Fruit fly (Drosophila melanogaster) whole organism, embryonic: ENCODE measurements around the gene bb8.

ENCODE experiments used
- Atf6 ChIP-seq: fragments of 200-800 bp; sonication (Bioruptor generic); IDR thresholded peaks from 2 replicates; pipeline ENCODE4 v1.3.6; 2022; ENCODE audit warnings: missing biosample characterization, missing genetic modification characterization
- CG10274 ChIP-seq: fragments of 200-800 bp; sonication (Bioruptor generic); optimal IDR thresholded peaks from 3 replicates; lab custom pipeline; 2017; ENCODE audit warnings: missing biosample characterization, mild to moderate bottlenecking, missing genetic modification characterization
- CG10366 ChIP-seq: fragments of 200-800 bp; sonication (Bioruptor generic); IDR thresholded peaks from 2 replicates; pipeline ENCODE4 v1.3.6; 2022; ENCODE audit warnings: missing biosample characterization, missing genetic modification characterization
- CG10462 ChIP-seq: fragments of 200-800 bp; sonication (Bioruptor generic); optimal IDR thresholded peaks from 2 replicates; lab custom pipeline; 2016; ENCODE audit warnings: missing biosample characterization, missing genetic modification characterization
- CG11398 ChIP-seq: fragments of 200-800 bp; sonication (Bioruptor generic); optimal IDR thresholded peaks from 2 replicates; lab custom pipeline; 2016; ENCODE audit warnings: missing biosample characterization, missing genetic modification characterization
- CG11695 ChIP-seq: fragments of 200-800 bp; sonication (Bioruptor generic); IDR thresholded peaks from 3 replicates; pipeline ENCODE4 v1.3.6; 2022; ENCODE audit warnings: missing biosample characterization, missing genetic modification characterization
- CG11723 ChIP-seq: fragments of 200-800 bp; sonication (Bioruptor generic); optimal IDR thresholded peaks from 2 replicates; lab custom pipeline; 2017; ENCODE audit warnings: missing biosample characterization, mild to moderate bottlenecking, missing genetic modification characterization
- CG12071 ChIP-seq: fragments of 200-800 bp; sonication (Bioruptor generic); optimal IDR thresholded peaks from 3 replicates; lab custom pipeline; 2018; ENCODE audit warnings: missing biosample characterization, mild to moderate bottlenecking, missing genetic modification characterization
- CG12942 ChIP-seq: fragments of 200-800 bp; sonication (Bioruptor generic); optimal IDR thresholded peaks from 3 replicates; lab custom pipeline; 2016; ENCODE audit warnings: missing biosample characterization, missing genetic modification characterization
- CG13424 ChIP-seq: fragments of 200-800 bp; sonication (Bioruptor generic); optimal IDR thresholded peaks from 2 replicates; lab custom pipeline; 2019; ENCODE audit warnings: missing biosample characterization, mild to moderate bottlenecking, missing genetic modification characterization, moderate library complexity
- CG13894 ChIP-seq: fragments of 200-800 bp; sonication (Bioruptor generic); optimal IDR thresholded peaks from 3 replicates; lab custom pipeline; 2018; ENCODE audit warnings: missing biosample characterization, mild to moderate bottlenecking, missing genetic modification characterization, moderate library complexity
- CG14667 ChIP-seq: fragments of 200-800 bp; sonication (Bioruptor generic); IDR thresholded peaks from 2 replicates; pipeline ENCODE4 v1.3.6; 2022; ENCODE audit warnings: missing biosample characterization, missing genetic modification characterization
- CG1603 ChIP-seq: fragments of 200-800 bp; sonication (Bioruptor generic); optimal IDR thresholded peaks from 2 replicates; lab custom pipeline; 2019; ENCODE audit warnings: missing biosample characterization, mild to moderate bottlenecking, missing genetic modification characterization, moderate library complexity
- CG17385 ChIP-seq: fragments of 200-800 bp; sonication (Bioruptor generic); optimal IDR thresholded peaks from 3 replicates; lab custom pipeline; 2018; ENCODE audit warnings: missing biosample characterization, mild to moderate bottlenecking, missing genetic modification characterization
- CG17612 ChIP-seq: fragments of 200-800 bp; sonication (Bioruptor generic); IDR thresholded peaks from 2 replicates; pipeline ENCODE4 v1.3.6; 2022; ENCODE audit warnings: missing biosample characterization, missing genetic modification characterization
- CG18764 ChIP-seq: fragments of 200-800 bp; sonication (Bioruptor generic); optimal IDR thresholded peaks from 3 replicates; lab custom pipeline; 2016; ENCODE audit warnings: missing biosample characterization, missing genetic modification characterization
- CG2116 ChIP-seq: fragments of 200-800 bp; sonication (Bioruptor generic); optimal IDR thresholded peaks from 3 replicates; lab custom pipeline; 2018; ENCODE audit warnings: missing biosample characterization, mild to moderate bottlenecking, missing genetic modification characterization
- CG2202 ChIP-seq: fragments of 200-800 bp; sonication (Bioruptor generic); optimal IDR thresholded peaks from 2 replicates; lab custom pipeline; 2018; ENCODE audit warnings: missing biosample characterization, mild to moderate bottlenecking, missing genetic modification characterization
- CG34376 ChIP-seq: fragments of 200-800 bp; sonication (Bioruptor generic); optimal IDR thresholded peaks from 2 replicates; lab custom pipeline; 2018; ENCODE audit warnings: missing biosample characterization, mild to moderate bottlenecking, missing genetic modification characterization
- CG3726 ChIP-seq: fragments of 200-800 bp; sonication (Bioruptor generic); IDR thresholded peaks from 3 replicates; pipeline ENCODE4, ENCODE4 v1.3.6; 2022; ENCODE audit warnings: missing biosample characterization, missing genetic modification characterization
- CG4730 ChIP-seq: fragments of 200-800 bp; sonication (Bioruptor generic); IDR thresholded peaks from 2 replicates; pipeline ENCODE4 v1.3.6; 2022; ENCODE audit warnings: missing biosample characterization, missing genetic modification characterization
- CG5180 ChIP-seq: fragments of 200-800 bp; sonication (Bioruptor generic); optimal IDR thresholded peaks from 3 replicates; lab custom pipeline; 2017; ENCODE audit warnings: missing biosample characterization, missing genetic modification characterization, mild to moderate bottlenecking, moderate library complexity, missing genetic modification reagents
- CG9817 ChIP-seq: fragments of 200-800 bp; sonication (Bioruptor generic); optimal IDR thresholded peaks from 2 replicates; lab custom pipeline; 2018; ENCODE audit warnings: missing biosample characterization, mild to moderate bottlenecking, missing genetic modification characterization, moderate library complexity
- CG9876 ChIP-seq: fragments of 200-800 bp; sonication (Bioruptor generic); optimal IDR thresholded peaks from 2 replicates; lab custom pipeline; 2016; ENCODE audit warnings: missing biosample characterization, missing genetic modification characterization
- Deaf1 ChIP-seq: fragments of 200-800 bp; optimal IDR thresholded peaks from 3 replicates; lab custom pipeline; 2019; ENCODE audit warnings: missing biosample characterization, mild to moderate bottlenecking, missing genetic modification characterization, moderate library complexity
- Doc2 ChIP-seq: fragments of 200-800 bp; sonication (Bioruptor generic); IDR thresholded peaks from 2 replicates; pipeline ENCODE4 v1.3.6; 2022; ENCODE audit warnings: missing biosample characterization, missing genetic modification characterization
- Dref ChIP-seq: fragments of 200-800 bp; sonication (Bioruptor generic); IDR thresholded peaks from 2 replicates; pipeline ENCODE4 v1.3.6; 2022; ENCODE audit warnings: missing biosample characterization, missing genetic modification characterization
- Drgx ChIP-seq: fragments of 200-800 bp; sonication (Bioruptor generic); IDR thresholded peaks from 2 replicates; pipeline ENCODE4 v1.3.6; 2022; ENCODE audit warnings: missing biosample characterization, missing genetic modification characterization
- H2.0 ChIP-seq: fragments of 200-800 bp; sonication (Bioruptor generic); IDR thresholded peaks from 2 replicates; pipeline ENCODE4 v1.3.6; 2022; ENCODE audit warnings: missing biosample characterization, missing genetic modification characterization
- HmgD ChIP-seq: fragments of 200-800 bp; sonication (Bioruptor generic); optimal IDR thresholded peaks from 3 replicates; lab custom pipeline; 2016; ENCODE audit warnings: missing biosample characterization, missing genetic modification characterization
- Hsf ChIP-seq: fragments of 200-800 bp; sonication (Bioruptor generic); optimal IDR thresholded peaks from 3 replicates; lab custom pipeline; 2016; ENCODE audit warnings: missing biosample characterization, missing genetic modification characterization
- Lim3 ChIP-seq: fragments of 200-800 bp; sonication (Bioruptor generic); IDR thresholded peaks from 2 replicates; pipeline ENCODE4 v1.3.6; 2022; ENCODE audit warnings: missing biosample characterization, missing genetic modification characterization
- NC2β ChIP-seq: fragments of 200-800 bp; sonication (Bioruptor generic); optimal IDR thresholded peaks from 2 replicates; lab custom pipeline; 2016; ENCODE audit warnings: missing biosample characterization, missing genetic modification characterization
- Nf-YB ChIP-seq: fragments of 200-800 bp; sonication (Bioruptor generic); optimal IDR thresholded peaks from 3 replicates; lab custom pipeline; 2019; ENCODE audit warnings: missing biosample characterization, mild to moderate bottlenecking, missing genetic modification characterization, moderate library complexity
- PHDP ChIP-seq: fragments of 200-800 bp; sonication (Bioruptor generic); optimal IDR thresholded peaks from 3 replicates; lab custom pipeline; 2018; ENCODE audit warnings: missing biosample characterization, mild to moderate bottlenecking, missing genetic modification characterization, moderate library complexity
- Sry-β ChIP-seq: fragments of 200-800 bp; sonication (Bioruptor generic); optimal IDR thresholded peaks from 2 replicates; lab custom pipeline; 2018; ENCODE audit warnings: missing biosample characterization, mild to moderate bottlenecking, missing genetic modification characterization, moderate library complexity
- ac ChIP-seq: fragments of 200-800 bp; sonication (Bioruptor generic); optimal IDR thresholded peaks from 3 replicates; lab custom pipeline; 2017; ENCODE audit warnings: missing biosample characterization, mild to moderate bottlenecking, missing genetic modification characterization
- caup ChIP-seq: fragments of 200-800 bp; sonication (Bioruptor generic); optimal IDR thresholded peaks from 3 replicates; lab custom pipeline; 2017; ENCODE audit warnings: missing biosample characterization, mild to moderate bottlenecking, missing genetic modification characterization, moderate library complexity; ENCODE audit not compliant: severe bottlenecking
- exex ChIP-seq: fragments of 200-800 bp; sonication (Bioruptor generic); optimal IDR thresholded peaks from 4 replicates; lab custom pipeline; 2018; ENCODE audit warnings: missing biosample characterization, mild to moderate bottlenecking, missing genetic modification characterization, moderate library complexity
- fu2 ChIP-seq: fragments of 200-800 bp; sonication (Bioruptor generic); optimal IDR thresholded peaks from 2 replicates; lab custom pipeline; 2016; ENCODE audit warnings: missing biosample characterization, missing genetic modification characterization
- pb ChIP-seq: fragments of 200-800 bp; sonication (Bioruptor generic); optimal IDR thresholded peaks from 3 replicates; lab custom pipeline; 2016; ENCODE audit warnings: missing biosample characterization, missing genetic modification characterization
- pfk ChIP-seq: fragments of 200-800 bp; sonication (Bioruptor generic); optimal IDR thresholded peaks from 2 replicates; lab custom pipeline; 2018; ENCODE audit warnings: missing biosample characterization, mild to moderate bottlenecking, missing genetic modification characterization, moderate library complexity
- pum ChIP-seq: fragments of 200-800 bp; sonication (Bioruptor generic); optimal IDR thresholded peaks from 2 replicates; lab custom pipeline; 2016; ENCODE audit warnings: missing biosample characterization, missing genetic modification characterization
- ro ChIP-seq: fragments of 200-800 bp; sonication (Bioruptor generic); IDR thresholded peaks from 2 replicates; pipeline ENCODE4 v1.3.6; 2022; ENCODE audit warnings: missing biosample characterization, missing genetic modification characterization
- schlank ChIP-seq: fragments of 200-800 bp; sonication (Bioruptor generic); optimal IDR thresholded peaks from 2 replicates; lab custom pipeline; 2018; ENCODE audit warnings: missing biosample characterization, mild to moderate bottlenecking, missing genetic modification characterization
- sens-2 ChIP-seq: fragments of 200-800 bp; sonication (Bioruptor generic); IDR thresholded peaks from 2 replicates; pipeline ENCODE4 v1.3.6; 2022; ENCODE audit warnings: missing biosample characterization, missing genetic modification characterization
- so ChIP-seq: fragments of 200-800 bp; sonication (Bioruptor generic); IDR thresholded peaks from 3 replicates; pipeline ENCODE4 v1.3.6; 2022; ENCODE audit warnings: missing biosample characterization, missing genetic modification characterization
- ssp ChIP-seq: fragments of 200-800 bp; sonication (Bioruptor generic); IDR thresholded peaks from 2 replicates; pipeline ENCODE4 v1.3.6; 2022; ENCODE audit warnings: missing biosample characterization, missing genetic modification characterization
- vnd ChIP-seq: fragments of 200-800 bp; sonication (Bioruptor generic); IDR thresholded peaks from 3 replicates; pipeline ENCODE4 v1.3.6; 2022; ENCODE audit warnings: missing biosample characterization, missing genetic modification characterization; ENCODE audit not compliant: partially characterized antibody
- zen2 ChIP-seq: fragments of 200-800 bp; sonication (Bioruptor generic); IDR thresholded peaks from 3 replicates; pipeline ENCODE4 v1.3.6; 2022; ENCODE audit warnings: missing biosample characterization, missing genetic modification characterization; ENCODE audit not compliant: partially characterized antibody
- zf30C ChIP-seq: fragments of 200-800 bp; sonication (Bioruptor generic); optimal IDR thresholded peaks from 3 replicates; lab custom pipeline; 2018; ENCODE audit warnings: missing biosample characterization, mild to moderate bottlenecking, missing genetic modification characterization

Gene bb8

DNA sequence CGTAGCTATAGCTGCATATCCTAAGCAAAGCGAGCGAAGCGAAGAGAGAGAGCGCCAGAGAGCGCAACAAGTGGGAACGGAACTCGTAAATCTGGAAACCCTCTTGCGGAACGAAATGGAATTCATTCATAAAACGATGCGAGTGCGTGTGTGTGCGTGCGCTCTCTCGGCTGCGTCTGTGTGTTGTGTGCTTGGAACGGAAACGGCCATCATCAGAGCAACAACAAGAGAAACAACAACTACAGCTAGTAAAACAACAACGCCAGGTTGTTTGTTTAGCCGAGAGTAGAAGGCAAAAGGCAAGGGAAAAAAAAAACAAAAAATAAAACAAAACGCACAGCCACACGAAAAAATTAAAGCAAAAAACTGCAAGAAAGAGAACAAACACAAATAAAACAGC, 24.3 kb upstream of the bb8 start (continued):
- TF ChIP-seq PHDP (tag; lab: Kevin White, UChicago), result peak; percentile 23
- TF ChIP-seq Atf6 (GFP tag; lab: Robert Waterston, UW), result peak; percentile 51
- TF ChIP-seq vnd (GFP tag; lab: Robert Waterston, UW), result no peak
- peak; percentile 23 for TF ChIP-seq Nf-YB
- no peak for TF ChIP-seq CG13894
- no peak for TF ChIP-seq CG9876
- TF ChIP-seq Dref (GFP tag; lab: Robert Waterston, UW), result no peak
- peak; percentile 4 for TF ChIP-seq CG2202 (tag; lab: Kevin White, UChicago)
- TF ChIP-seq CG5180 (GFP tag; lab: Kevin White, UChicago), result peak; percentile 49
- no peak; the same call in 1 of the 2 replicates for TF ChIP-seq CG10366 (GFP tag; lab: Robert Waterston, UW)
- peak; percentile 30; the same call in 1 of the 2 replicates for TF ChIP-seq sens-2 (GFP tag; lab: Robert Waterston, UW)
- TF ChIP-seq CG4730, result no peak
- TF ChIP-seq H2.0, result no peak
- no peak for TF ChIP-seq Sry-β (GFP tag; lab: Kevin White, UChicago)
- peak; percentile 56 for TF ChIP-seq zf30C
- TF ChIP-seq CG14667 (GFP tag; lab: Robert Waterston, UW), result no peak
- peak; percentile 76 for TF ChIP-seq CG34376 (GFP tag; lab: Kevin White, UChicago)
- no peak for TF ChIP-seq CG9817 (tag; lab: Kevin White, UChicago)
- peak; percentile 42 for TF ChIP-seq CG17385
- TF ChIP-seq CG11695 (GFP tag; lab: Robert Waterston, UW), result no peak; the same call in 2 of the 3 replicates
- TF ChIP-seq CG12942 (GFP tag; lab: Kevin White, UChicago), result no peak
- TF ChIP-seq schlank (tag; lab: Kevin White, UChicago), result peak; percentile 25
- TF ChIP-seq CG10462 (GFP tag; lab: Kevin White, UChicago), result no peak
- no peak for TF ChIP-seq Doc2 (GFP tag; lab: Robert Waterston, UW)
- TF ChIP-seq zen2, result no peak
- no peak for TF ChIP-seq fu2 (GFP tag; lab: Kevin White, UChicago)
- peak; percentile 58 for TF ChIP-seq CG12071 (GFP tag; lab: Kevin White, UChicago)
- no peak for TF ChIP-seq ssp (GFP tag; lab: Robert Waterston, UW)
- peak; percentile 19 for TF ChIP-seq CG18764 (GFP tag; lab: Kevin White, UChicago)
- TF ChIP-seq CG11723 (GFP tag; lab: Kevin White, UChicago), result peak; percentile 56
- peak; percentile 3 for TF ChIP-seq Hsf
- TF ChIP-seq exex (tag; lab: Kevin White, UChicago), result peak; percentile 21
- no peak for TF ChIP-seq pum
- TF ChIP-seq Drgx (GFP tag; lab: Robert Waterston, UW), result peak; percentile 73
- peak; percentile 99 for TF ChIP-seq pfk (GFP tag; lab: Kevin White, UChicago)
- TF ChIP-seq Deaf1 (tag; lab: Kevin White, UChicago), result peak; percentile 81
- TF ChIP-seq ac (GFP tag; lab: Kevin White, UChicago), result peak; percentile 43
- peak; percentile 21 for TF ChIP-seq CG2116 (GFP tag; lab: Kevin White, UChicago)
- peak; percentile 10 for TF ChIP-seq CG11398 (GFP tag; lab: Kevin White, UChicago)
- TF ChIP-seq caup, result peak; percentile 73
- TF ChIP-seq HmgD (GFP tag; lab: Kevin White, UChicago), result peak; percentile 49
- no peak for TF ChIP-seq pb (GFP tag; lab: Kevin White, UChicago)
- TF ChIP-seq NC2β (GFP tag; lab: Kevin White, UChicago), result no peak
- TF ChIP-seq Lim3 (GFP tag; lab: Robert Waterston, UW), result no peak
- TF ChIP-seq CG13424 (tag; lab: Kevin White, UChicago), result peak; percentile 18
- peak; percentile 7 for TF ChIP-seq CG1603 (tag; lab: Kevin White, UChicago)
- TF ChIP-seq CG10274 (GFP tag; lab: Kevin White, UChicago), result no peak
- TF ChIP-seq ro (GFP tag; lab: Robert Waterston, UW), result no peak
- TF ChIP-seq CG3726, result no peak
- TF ChIP-seq CG17612 (GFP tag; lab: Robert Waterston, UW), result no peak
- TF ChIP-seq so (GFP tag; lab: Robert Waterston, UW), result peak; percentile 53; the same call in 1 of the 3 replicates
